Worm (Caenorhabditis elegans) whole organism, L4/young adult: Measurements from ENCODE around the gene T25D3.4.

Experiments used
- dao-5 ChIP-seq: sonication (generic microtip); optimal IDR thresholded peaks from 2 replicates; lab custom pipeline; 2016; ENCODE audit warnings: missing genotype, missing genetic modification characterization, moderate library complexity, missing compliant biosample characterization
- him-1 ChIP-seq: sonication (generic microtip); optimal IDR thresholded peaks from 2 replicates; lab custom pipeline; 2016; ENCODE audit warnings: missing genotype, missing genetic modification reagents, missing genetic modification characterization, missing compliant biosample characterization

ce11 chrII:97992-98763 lies 48.9 kb upstream of the T25D3.4 start, which contains the start of the genes luc-7L3 and sftb-6:
- no peak for TF ChIP-seq him-1
- TF ChIP-seq dao-5: no peak
